Worm (Caenorhabditis elegans): ENCODE results near the gene Y73F8A.27.

Gene Y73F8A.27

ce11 chrIV:15471430-15471829 is 1.2 kb upstream of the Y73F8A.27 start, which contains the start of gene ntl-11 (continued):
- TF ChIP-seq ztf-1 (GFP tag; conservative IDR thresholded peaks at IDR 0.05) (no peak), nhr-10 (tag; optimal IDR thresholded peaks at IDR 0.05) (peak; percentile 88), ceh-16 (tag; optimal IDR thresholded peaks at IDR 0.05) (peak; percentile 55), crh-2 (tag; optimal IDR thresholded peaks at IDR 0.05) (peak; percentile 98), blmp-1 (tag; optimal IDR thresholded peaks at IDR 0.05; ENCODE audit: insufficient read depth) (peak; percentile 72), skn-1 (tag; optimal IDR thresholded peaks at IDR 0.05) (peak; percentile 30), lsy-2 (tag; optimal IDR thresholded peaks at IDR 0.05) (peak; percentile 96 to 97), aly-2 (tag; optimal IDR thresholded peaks at IDR 0.05) (peak; percentile 29), dmd-4 (tag; optimal IDR thresholded peaks at IDR 0.05) (peak; percentile 69), nhr-11 (tag; optimal IDR thresholded peaks at IDR 0.05) (no peak), lin-39 (tag; optimal IDR thresholded peaks at IDR 0.05) (no peak), nhr-23 (tag; optimal IDR thresholded peaks at IDR 0.05) (no peak), ztf-4 (tag; optimal IDR thresholded peaks at IDR 0.05) (peak; percentile 94), nhr-25 (tag; optimal IDR thresholded peaks at IDR 0.05) (peak; percentile 97), nhr-21 (tag; optimal IDR thresholded peaks at IDR 0.05) (peak; percentile 97)

ce11 chrIV:15473588-15474271 is 1.1 kb downstream of the Y73F8A.27 start, which contains the start of gene Y73F8A.26:
Y73F8A.26 (plus strand) TSS chrIV:15473660.
- TF ChIP-seq peb-1 (tag; optimal IDR thresholded peaks at IDR 0.05) (no peak), nhr-10 (tag; optimal IDR thresholded peaks at IDR 0.05) (no peak), blmp-1 (tag; optimal IDR thresholded peaks at IDR 0.05; ENCODE audit: insufficient read depth) (no peak), unc-62 (GFP tag; optimal IDR thresholded peaks at IDR 0.05) (no peak), egl-27 (tag; optimal IDR thresholded peaks at IDR 0.05) (no peak), lsy-2 (tag; optimal IDR thresholded peaks at IDR 0.05) (no peak), mbf-1 (tag; optimal IDR thresholded peaks at IDR 0.05) (no peak), ama-1 (optimal IDR thresholded peaks at IDR 0.05) (no peak), elt-3 (tag; optimal IDR thresholded peaks at IDR 0.05) (no peak), lin-11 (tag; optimal IDR thresholded peaks at IDR 0.05) (no peak), ztf-11 (tag; optimal IDR thresholded peaks at IDR 0.05) (no peak), nhr-21 (tag; optimal IDR thresholded peaks at IDR 0.05) (no peak), ceh-82 (tag; optimal IDR thresholded peaks at IDR 0.05) (no peak), nhr-237 (tag; optimal IDR thresholded peaks at IDR 0.05) (no peak), dmd-4 (tag; optimal IDR thresholded peaks at IDR 0.05) (no peak)

- TF ChIP-seq egl-27 (tag; optimal IDR thresholded peaks at IDR 0.05): no peak
- TF ChIP-seq ZK546.5 (tag; optimal IDR thresholded peaks at IDR 0.05): no peak
- no peak for TF ChIP-seq Y55F3AM.14 (GFP tag; optimal IDR thresholded peaks at IDR 0.05)
These were observed 3.2 kb downstream of the Y73F8A.27 start for ce11 chrIV:15475829-15476228.

DNA sequence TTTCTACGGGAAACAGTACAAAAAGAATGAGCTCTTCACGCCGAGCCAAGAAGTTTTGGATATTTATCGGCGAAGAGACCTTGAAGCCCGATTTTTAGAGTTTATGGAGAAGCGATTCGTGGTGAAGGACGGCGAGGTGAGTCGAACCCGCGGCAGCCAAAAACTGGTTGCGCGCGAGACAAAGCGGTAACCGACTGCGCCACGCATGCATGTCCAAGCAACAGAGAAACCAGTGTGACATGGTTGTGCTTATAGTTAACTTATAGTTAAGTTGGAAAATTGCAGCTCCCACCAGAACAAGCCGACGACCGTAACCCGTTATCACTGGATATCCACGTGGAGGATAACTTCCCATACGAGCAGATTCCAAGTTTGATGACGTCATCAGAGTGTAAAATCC is 3.8 kb downstream of the Y73F8A.27 start:
- TF ChIP-seq sem-4 (tag; optimal IDR thresholded peaks at IDR 0.05) (no peak), ceh-16 (tag; optimal IDR thresholded peaks at IDR 0.05) (no peak), aly-2 (tag; optimal IDR thresholded peaks at IDR 0.05) (no peak), ZK546.5 (tag; optimal IDR thresholded peaks at IDR 0.05) (no peak), zag-1 (tag; optimal IDR thresholded peaks at IDR 0.05) (no peak), gmeb-1 (tag; optimal IDR thresholded peaks at IDR 0.05) (peak; percentile 31), unc-62 (GFP tag; optimal IDR thresholded peaks at IDR 0.05) (no peak), nhr-129 (tag; optimal IDR thresholded peaks at IDR 0.05) (peak; percentile 66), crh-2 (tag; optimal IDR thresholded peaks at IDR 0.05) (peak; percentile 16), unc-55 (GFP tag; optimal IDR thresholded peaks at IDR 0.05) (peak; percentile 39), nhr-77 (tag; optimal IDR thresholded peaks at IDR 0.05) (no peak)

DNA sequence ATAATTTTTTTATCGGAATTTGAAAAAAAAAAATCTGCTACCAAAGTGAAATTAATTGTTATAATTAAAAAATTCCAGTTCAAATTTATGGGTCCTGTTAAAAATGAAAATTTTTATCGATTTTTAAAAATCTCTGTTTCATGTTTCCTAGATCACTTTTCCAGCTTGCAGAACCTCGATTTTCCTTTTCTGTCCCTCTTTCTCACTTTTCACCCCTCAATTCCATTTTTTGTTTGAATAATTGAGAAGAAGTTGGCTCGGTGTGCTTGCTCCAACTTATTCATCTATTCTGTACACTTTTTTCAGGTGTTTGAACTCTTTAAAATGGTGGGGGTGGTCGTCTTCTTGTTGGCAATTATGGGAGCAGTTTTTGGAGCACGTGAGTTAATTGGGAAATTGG is 24.7 kb downstream of the Y73F8A.27 start, which contains the start of gene acr-24:
TSS of gene acr-24 (plus strand) at position 301 of the 400 bp plus-strand sequence.
- TF ChIP-seq gmeb-1 (tag; optimal IDR thresholded peaks at IDR 0.05) (no peak), elt-3 (tag; optimal IDR thresholded peaks at IDR 0.05) (no peak), fos-1 (tag; optimal IDR thresholded peaks at IDR 0.05) (no peak)

Measured in whole organism, L2 larva.